Fruit fly (Drosophila melanogaster): ENCODE results near the gene CG33502.

DNA sequence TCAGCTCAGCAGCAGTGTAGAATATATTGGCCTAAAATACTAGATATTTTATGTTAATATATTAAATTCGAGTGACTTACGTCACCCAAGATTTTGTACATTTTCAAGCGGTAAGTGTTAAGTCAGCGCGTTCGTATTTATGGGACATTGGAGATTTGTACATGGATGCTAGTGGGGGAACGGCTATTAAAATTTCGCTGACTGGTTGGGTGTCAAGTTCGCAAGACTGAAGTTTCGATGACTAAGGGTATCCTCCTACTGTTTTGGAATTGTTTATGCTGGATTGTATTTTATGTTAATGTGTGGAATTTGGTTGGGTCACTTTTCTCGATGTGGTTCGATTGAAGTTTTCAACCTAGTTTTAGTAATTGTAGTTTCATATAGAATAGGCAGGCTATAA is 20.9 kb upstream of the CG33502 start:
- TF ChIP-seq insv (optimal IDR thresholded peaks at IDR 0.05) (no peak), h (optimal IDR thresholded peaks at IDR 0.05) (no peak), psq (optimal IDR thresholded peaks at IDR 0.05) (no peak), ttk (optimal IDR thresholded peaks at IDR 0.05) (no peak), Myc (optimal IDR thresholded peaks at IDR 0.05) (no peak)

Measured in Kc167 (cell line).